Fruit fly (Drosophila melanogaster) whole organism, embryonic: ENCODE results near the gene CG34244.

Source experiments
- Abd-B ChIP-seq: fragments of 200-800 bp; sonication (Bioruptor generic); optimal IDR thresholded peaks from 2 replicates; lab custom pipeline; 2018; ENCODE audit warnings: missing biosample characterization, mild to moderate bottlenecking, missing genetic modification characterization, moderate library complexity
- Atf6 ChIP-seq: fragments of 200-800 bp; sonication (Bioruptor generic); IDR thresholded peaks from 2 replicates; pipeline ENCODE4 v1.3.6; 2022; ENCODE audit warnings: missing biosample characterization, missing genetic modification characterization
- Bgb ChIP-seq: fragments of 200-800 bp; sonication (Bioruptor generic); IDR thresholded peaks from 2 replicates; pipeline ENCODE4 v1.3.6; 2022; ENCODE audit warnings: missing biosample characterization, missing genetic modification characterization; ENCODE audit not compliant: partially characterized antibody
- CG10267 ChIP-seq: fragments of 200-800 bp; sonication (Bioruptor generic); optimal IDR thresholded peaks from 2 replicates; lab custom pipeline; 2018; ENCODE audit warnings: missing biosample characterization, mild to moderate bottlenecking, missing genetic modification characterization, moderate library complexity
- CG10366 ChIP-seq: fragments of 200-800 bp; sonication (Bioruptor generic); IDR thresholded peaks from 2 replicates; pipeline ENCODE4 v1.3.6; 2022; ENCODE audit warnings: missing biosample characterization, missing genetic modification characterization
- CG14860 ChIP-seq: fragments of 200-800 bp; sonication (Bioruptor generic); IDR thresholded peaks from 3 replicates; pipeline ENCODE4 v1.3.6; 2022; ENCODE audit warnings: missing biosample characterization, missing genetic modification characterization; ENCODE audit not compliant: partially characterized antibody
- CG1647 ChIP-seq: fragments of 200-800 bp; sonication (Bioruptor generic); optimal IDR thresholded peaks from 3 replicates; lab custom pipeline; 2016; ENCODE audit warnings: missing biosample characterization, missing genetic modification characterization
- CG17359 ChIP-seq: fragments of 200-800 bp; sonication (Bioruptor generic); optimal IDR thresholded peaks from 3 replicates; lab custom pipeline; 2018; ENCODE audit warnings: missing biosample characterization, mild to moderate bottlenecking, missing genetic modification characterization, moderate library complexity
- CG1832 ChIP-seq: fragments of 200-800 bp; sonication (Bioruptor generic); optimal IDR thresholded peaks from 2 replicates; lab custom pipeline; 2017; ENCODE audit warnings: missing biosample characterization, mild to moderate bottlenecking, missing genetic modification characterization, inconsistent platforms
- CG2889 ChIP-seq: fragments of 200-800 bp; sonication (Bioruptor generic); IDR thresholded peaks from 3 replicates; pipeline ENCODE4 v1.3.6; 2022; ENCODE audit warnings: missing biosample characterization, missing genetic modification characterization
- CG30020 ChIP-seq: fragments of 200-800 bp; optimal IDR thresholded peaks from 2 replicates; lab custom pipeline; 2019; ENCODE audit warnings: missing biosample characterization, mild to moderate bottlenecking, missing genetic modification characterization, moderate library complexity
- CG3065 ChIP-seq: fragments of 200-800 bp; sonication (Bioruptor generic); optimal IDR thresholded peaks from 2 replicates; lab custom pipeline; 2016; ENCODE audit warnings: missing biosample characterization, missing genetic modification characterization
- CG3281 ChIP-seq: fragments of 200-800 bp; sonication (Bioruptor generic); optimal IDR thresholded peaks from 3 replicates; lab custom pipeline; 2017; ENCODE audit warnings: missing biosample characterization, mild to moderate bottlenecking, missing genetic modification characterization
- CG4328 ChIP-seq: fragments of 200-800 bp; sonication (Bioruptor generic); optimal IDR thresholded peaks from 3 replicates; lab custom pipeline; 2017; ENCODE audit warnings: missing biosample characterization, missing genetic modification reagents, missing genetic modification characterization
- CG4360 ChIP-seq: fragments of 200-800 bp; sonication (Bioruptor generic); IDR thresholded peaks from 2 replicates; pipeline ENCODE4 v1.3.6; 2022; ENCODE audit warnings: missing biosample characterization, missing genetic modification characterization
- CG4404 ChIP-seq: fragments of 200-800 bp; sonication (Bioruptor generic); IDR thresholded peaks from 2 replicates; pipeline ENCODE4 v1.3.6; 2022; ENCODE audit warnings: missing biosample characterization, missing genetic modification characterization
- CG4730 ChIP-seq: fragments of 200-800 bp; sonication (Bioruptor generic); IDR thresholded peaks from 2 replicates; pipeline ENCODE4 v1.3.6; 2022; ENCODE audit warnings: missing biosample characterization, missing genetic modification characterization
- CG7928 ChIP-seq: fragments of 200-800 bp; sonication (Bioruptor generic); optimal IDR thresholded peaks from 2 replicates; lab custom pipeline; 2017; ENCODE audit warnings: missing biosample characterization, mild to moderate bottlenecking, missing genetic modification characterization
- CG7987 ChIP-seq: fragments of 200-800 bp; sonication (Bioruptor generic); optimal IDR thresholded peaks from 2 replicates; lab custom pipeline; 2018; ENCODE audit warnings: missing biosample characterization, mild to moderate bottlenecking, missing genetic modification characterization, moderate library complexity
- Camta ChIP-seq: fragments of 200-800 bp; sonication (Bioruptor generic); optimal IDR thresholded peaks from 2 replicates; lab custom pipeline; 2016; ENCODE audit warnings: missing biosample characterization, missing genetic modification characterization
- Chrac-16 ChIP-seq: fragments of 200-800 bp; sonication (Bioruptor generic); optimal IDR thresholded peaks from 3 replicates; lab custom pipeline; 2016; ENCODE audit warnings: missing biosample characterization, missing genetic modification characterization
- D19A ChIP-seq: fragments of 200-800 bp; optimal IDR thresholded peaks from 3 replicates; lab custom pipeline; 2019; ENCODE audit warnings: missing biosample characterization, mild to moderate bottlenecking, missing genetic modification characterization, moderate library complexity
- Dfd ChIP-seq, 2 experiments: fragments of >200 bp; optimal IDR thresholded peaks; 2 replicates each; lab custom pipeline; 2017; ENCODE audit warnings: missing biosample characterization in 2 of 2, missing genetic modification characterization in 2 of 2
- Dip2 ChIP-seq: fragments of 200-800 bp; sonication (Bioruptor generic); IDR thresholded peaks from 2 replicates; pipeline ENCODE4 v1.3.6; 2022; ENCODE audit warnings: missing biosample characterization, missing genetic modification characterization
- Fer3 ChIP-seq: fragments of 200-800 bp; sonication (Bioruptor generic); optimal IDR thresholded peaks from 2 replicates; lab custom pipeline; 2018; ENCODE audit warnings: missing biosample characterization, mild to moderate bottlenecking, missing genetic modification characterization, moderate library complexity
- H15 ChIP-seq: fragments of 200-800 bp; sonication (Bioruptor generic); IDR thresholded peaks from 3 replicates; pipeline ENCODE4 v1.3.6; 2022; ENCODE audit warnings: missing biosample characterization, missing genetic modification characterization
- H2.0 ChIP-seq: fragments of 200-800 bp; sonication (Bioruptor generic); IDR thresholded peaks from 2 replicates; pipeline ENCODE4 v1.3.6; 2022; ENCODE audit warnings: missing biosample characterization, missing genetic modification characterization
- Nf-YB ChIP-seq: fragments of 200-800 bp; sonication (Bioruptor generic); optimal IDR thresholded peaks from 3 replicates; lab custom pipeline; 2019; ENCODE audit warnings: missing biosample characterization, mild to moderate bottlenecking, missing genetic modification characterization, moderate library complexity
- PHDP ChIP-seq: fragments of 200-800 bp; sonication (Bioruptor generic); optimal IDR thresholded peaks from 3 replicates; lab custom pipeline; 2018; ENCODE audit warnings: missing biosample characterization, mild to moderate bottlenecking, missing genetic modification characterization, moderate library complexity
- Scr ChIP-seq: fragments of 200-800 bp; sonication (Bioruptor generic); IDR thresholded peaks from 2 replicates; pipeline ENCODE4 v1.3.6; 2022; ENCODE audit warnings: missing biosample characterization, missing genetic modification characterization; ENCODE audit not compliant: partially characterized antibody
- Taf1 ChIP-seq: fragments of 200-800 bp; sonication (Bioruptor generic); IDR thresholded peaks from 2 replicates; pipeline ENCODE4 v1.3.6; 2022; ENCODE audit warnings: missing biosample characterization, missing genetic modification characterization
- Usf ChIP-seq: fragments of 200-800 bp; sonication (Bioruptor generic); optimal IDR thresholded peaks from 2 replicates; lab custom pipeline; 2017; ENCODE audit warnings: missing genotype, missing biosample characterization, missing genetic modification characterization
- ac ChIP-seq: fragments of 200-800 bp; sonication (Bioruptor generic); optimal IDR thresholded peaks from 3 replicates; lab custom pipeline; 2017; ENCODE audit warnings: missing biosample characterization, mild to moderate bottlenecking, missing genetic modification characterization
- ara ChIP-seq: fragments of 200-800 bp; sonication (Bioruptor generic); IDR thresholded peaks from 2 replicates; pipeline ENCODE4 v1.3.6; 2022; ENCODE audit warnings: missing biosample characterization, missing genetic modification characterization
- cas ChIP-seq: fragments of 200-800 bp; sonication (Bioruptor generic); IDR thresholded peaks from 2 replicates; pipeline ENCODE4 v1.3.6; 2022; ENCODE audit warnings: missing biosample characterization, missing genetic modification characterization
- chn ChIP-seq: fragments of 200-800 bp; sonication (Bioruptor generic); optimal IDR thresholded peaks from 2 replicates; lab custom pipeline; 2016; ENCODE audit warnings: missing biosample characterization, missing genetic modification characterization
- dpn ChIP-seq, 2 experiments: fragments of 200-800 bp; sonication (Bioruptor generic); optimal IDR thresholded peaks; 3 replicates each; lab custom pipeline; 2016; ENCODE audit warnings: missing biosample characterization in 2 of 2, missing genetic modification characterization in 2 of 2
- gcm ChIP-seq: fragments of 200-800 bp; sonication (Bioruptor generic); optimal IDR thresholded peaks from 2 replicates; lab custom pipeline; 2019; ENCODE audit warnings: missing biosample characterization, mild to moderate bottlenecking, missing genetic modification characterization, moderate library complexity
- gem ChIP-seq: fragments of 200-800 bp; sonication (Bioruptor generic); optimal IDR thresholded peaks from 2 replicates; lab custom pipeline; 2019; ENCODE audit warnings: missing biosample characterization, mild to moderate bottlenecking, missing genetic modification characterization, moderate library complexity
- gsb-n ChIP-seq: fragments of 200-800 bp; sonication (Bioruptor generic); optimal IDR thresholded peaks from 3 replicates; lab custom pipeline; 2018; ENCODE audit warnings: missing biosample characterization, mild to moderate bottlenecking, missing genetic modification characterization
- lab ChIP-seq: fragments of 200-800 bp; sonication (Bioruptor generic); optimal IDR thresholded peaks from 3 replicates; lab custom pipeline; 2017; ENCODE audit warnings: missing biosample characterization, missing genetic modification characterization, mild to moderate bottlenecking, moderate library complexity, missing genetic modification reagents
- odd ChIP-seq: fragments of 200-800 bp; sonication (Bioruptor generic); optimal IDR thresholded peaks from 2 replicates; lab custom pipeline; 2017; ENCODE audit warnings: missing biosample characterization, mild to moderate bottlenecking, missing genetic modification characterization
- p53 ChIP-seq: fragments of 200-800 bp; sonication (Bioruptor generic); optimal IDR thresholded peaks from 2 replicates; lab custom pipeline; 2016; ENCODE audit warnings: missing biosample characterization, missing genetic modification characterization
- pita ChIP-seq: fragments of 200-800 bp; sonication (Bioruptor generic); optimal IDR thresholded peaks from 2 replicates; lab custom pipeline; 2017; ENCODE audit warnings: missing biosample characterization, mild to moderate bottlenecking, missing genetic modification characterization
- pros ChIP-seq: fragments of 200-800 bp; sonication (Bioruptor generic); optimal IDR thresholded peaks from 3 replicates; lab custom pipeline; 2019; ENCODE audit warnings: missing biosample characterization, mild to moderate bottlenecking, missing genetic modification characterization, moderate library complexity
- rib ChIP-seq: fragments of 200-800 bp; sonication (Bioruptor generic); IDR thresholded peaks from 2 replicates; pipeline ENCODE4 v1.3.6; 2022; ENCODE audit warnings: missing biosample characterization, missing genetic modification characterization
- sc ChIP-seq, 3 experiments: fragments of >200 bp in 2 of 3; fragments of 200-800 bp in 1 of 3; sonication (Bioruptor generic) in 1 of 3; optimal IDR thresholded peaks; 2 replicates in 2 of 3; 3 replicates in 1 of 3; lab custom pipeline; 2017; ENCODE audit warnings: mild to moderate bottlenecking in 1 of 3, missing biosample characterization in 1 of 3, missing genetic modification characterization in 1 of 3, missing genetic modification reagents in 1 of 3
- sqz ChIP-seq: fragments of 200-800 bp; sonication (Bioruptor generic); optimal IDR thresholded peaks from 3 replicates; lab custom pipeline; 2018; ENCODE audit warnings: missing biosample characterization, mild to moderate bottlenecking, missing genetic modification characterization
- ttk ChIP-seq: fragments of 200-800 bp; sonication (Bioruptor generic); IDR thresholded peaks from 2 replicates; pipeline ENCODE4 v2.1.2; 2022; ENCODE audit warnings: missing biosample characterization, missing genetic modification characterization

The CG34244 gene

dm6 chr3L:14189957-14190624 lies 45.6 kb downstream of the CG34244 start (continued):
- TF ChIP-seq CG30020 (no peak), CG1832 (GFP tag; lab: Kevin White, UChicago) (no peak), H15 (GFP tag; lab: Robert Waterston, UW) (0 out of 3 replicates have a peak, but pooled peaks have one; percentile 23), H2.0 (GFP tag; lab: Robert Waterston, UW) (peak; percentile 80), p53 (no peak), sc (optimal IDR thresholded peaks at IDR 0.05; lab: Kevin White, UChicago) (no peak), sc (GFP tag; optimal IDR thresholded peaks at IDR 0.05; lab: Kevin White, UChicago) (no peak), cas (no peak), Nf-YB (no peak), CG7987 (GFP tag; lab: Kevin White, UChicago) (peak; percentile 7), Fer3 (tag; lab: Kevin White, UChicago) (peak; percentile 64), chn (GFP tag; lab: Kevin White, UChicago) (no peak), Atf6 (peak; percentile 80), CG4730 (GFP tag; lab: Robert Waterston, UW) (0 out of 2 replicates have a peak, but pooled peaks have one; percentile 34), CG10366 (GFP tag; lab: Robert Waterston, UW) (peak; percentile 69), ara (GFP tag; lab: Robert Waterston, UW) (peak; percentile 80; the same call in 1 of the 2 replicates), Dfd (GFP tag; optimal IDR thresholded peaks at IDR 0.05; lab: Kevin White, UChicago) (no peak), dpn (GFP tag; optimal IDR thresholded peaks at IDR 0.05; lab: Kevin White, UChicago) (peak in 1 of 2 experiments; percentile 36), gcm (GFP tag; lab: Kevin White, UChicago) (no peak), rib (GFP tag; lab: Robert Waterston, UW) (no peak), pros (GFP tag; lab: Kevin White, UChicago) (no peak), sqz (GFP tag; lab: Kevin White, UChicago) (no peak), ttk (0 out of 2 replicates have a peak, but pooled peaks have one; percentile 15), Scr (GFP tag; lab: Robert Waterston, UW) (peak; percentile 62), ac (GFP tag; lab: Kevin White, UChicago) (no peak), Chrac-16 (GFP tag; lab: Kevin White, UChicago) (no peak), pita (GFP tag; lab: Kevin White, UChicago) (peak; percentile 80), Taf1 (GFP tag; lab: Robert Waterston, UW) (no peak; the same call in 1 of the 2 replicates), gsb-n (tag; lab: Kevin White, UChicago) (no peak), odd (GFP tag; lab: Kevin White, UChicago) (no peak), Dip2 (GFP tag; lab: Robert Waterston, UW) (no peak), CG2889 (GFP tag; lab: Robert Waterston, UW) (peak; percentile 63; the same call in 2 of the 3 replicates), CG17359 (tag; lab: Kevin White, UChicago) (peak; percentile 40), lab (GFP tag; lab: Kevin White, UChicago) (peak; percentile 67), CG7928 (GFP tag; lab: Kevin White, UChicago) (no peak), CG10267 (peak; percentile 21), CG3281 (GFP tag; lab: Kevin White, UChicago) (peak; percentile 80), Usf (GFP tag; lab: Kevin White, UChicago) (no peak), gem (tag; lab: Kevin White, UChicago) (peak; percentile 16), CG14860 (GFP tag; lab: Robert Waterston, UW) (0 out of 3 replicates have a peak, but pooled peaks have one; percentile 28), CG3065 (GFP tag; lab: Kevin White, UChicago) (no peak), D19A (tag; lab: Kevin White, UChicago) (no peak), CG1647 (GFP tag; lab: Kevin White, UChicago) (no peak), CG4404 (GFP tag; lab: Robert Waterston, UW) (no peak), Abd-B (no peak), CG4328 (GFP tag; lab: Kevin White, UChicago) (no peak), PHDP (tag; lab: Kevin White, UChicago) (peak; percentile 60), Bgb (peak; percentile 46), CG4360 (GFP tag; lab: Robert Waterston, UW) (no peak), Camta (GFP tag; lab: Kevin White, UChicago) (no peak)
